Fruit fly (Drosophila melanogaster) whole organism, embryonic: Measurements from ENCODE around the gene TH1.

Experiments
- Antp ChIP-seq: fragments of 200-800 bp; sonication (Bioruptor generic); optimal IDR thresholded peaks from 3 replicates; lab custom pipeline; 2016; ENCODE audit warnings: missing biosample characterization, missing genetic modification characterization
- B-H1 ChIP-seq: fragments of 200-800 bp; sonication (Bioruptor generic); IDR thresholded peaks from 3 replicates; pipeline ENCODE4 v1.3.6; 2022; ENCODE audit warnings: missing biosample characterization, missing genetic modification characterization
- CG1024 ChIP-seq: fragments of 200-800 bp; sonication (Bioruptor generic); IDR thresholded peaks from 2 replicates; pipeline ENCODE4 v1.3.6; 2022; ENCODE audit warnings: missing biosample characterization, missing genetic modification characterization
- CG11560 ChIP-seq: fragments of 200-800 bp; sonication (Bioruptor generic); IDR thresholded peaks from 3 replicates; pipeline ENCODE4 v1.3.6; 2022; ENCODE audit warnings: missing biosample characterization, missing genetic modification characterization
- CG13775 ChIP-seq: fragments of 200-800 bp; sonication (Bioruptor generic); optimal IDR thresholded peaks from 3 replicates; lab custom pipeline; 2017; ENCODE audit warnings: missing biosample characterization, mild to moderate bottlenecking, missing genetic modification characterization
- CG14965 ChIP-seq: fragments of 200-800 bp; sonication (Bioruptor generic); optimal IDR thresholded peaks from 2 replicates; lab custom pipeline; 2016; ENCODE audit warnings: missing biosample characterization, missing genetic modification characterization, borderline replicate concordance
- CG1792 ChIP-seq: fragments of 200-800 bp; sonication (Bioruptor generic); optimal IDR thresholded peaks from 2 replicates; lab custom pipeline; 2016; ENCODE audit warnings: missing biosample characterization, missing genetic modification characterization
- CG2120 ChIP-seq: fragments of 200-800 bp; sonication (Bioruptor generic); optimal IDR thresholded peaks from 3 replicates; lab custom pipeline; 2016; ENCODE audit warnings: missing biosample characterization, missing genetic modification characterization
- CG3281 ChIP-seq: fragments of 200-800 bp; sonication (Bioruptor generic); optimal IDR thresholded peaks from 3 replicates; lab custom pipeline; 2017; ENCODE audit warnings: missing biosample characterization, mild to moderate bottlenecking, missing genetic modification characterization
- CG42726 ChIP-seq: fragments of 200-800 bp; sonication (Bioruptor generic); IDR thresholded peaks from 2 replicates; pipeline ENCODE4 v1.3.6; 2022; ENCODE audit warnings: missing biosample characterization, missing genetic modification characterization; ENCODE audit not compliant: partially characterized antibody
- CG4820 ChIP-seq: fragments of 200-800 bp; sonication (Bioruptor generic); optimal IDR thresholded peaks from 3 replicates; lab custom pipeline; 2016; ENCODE audit warnings: missing biosample characterization, missing genetic modification characterization
- CG5953 ChIP-seq: fragments of 200-800 bp; sonication (Bioruptor generic); IDR thresholded peaks from 2 replicates; pipeline ENCODE4 v1.3.6; 2022; ENCODE audit warnings: missing biosample characterization, missing genetic modification characterization
- CG6254 ChIP-seq: fragments of 200-800 bp; sonication (Bioruptor generic); optimal IDR thresholded peaks from 3 replicates; lab custom pipeline; 2017; ENCODE audit warnings: mild to moderate bottlenecking, missing biosample characterization, missing genetic modification reagents, missing genetic modification characterization
- CG6791 ChIP-seq: fragments of 200-800 bp; sonication (Bioruptor generic); IDR thresholded peaks from 3 replicates; pipeline ENCODE4 v1.3.6; 2022; ENCODE audit warnings: missing biosample characterization, missing genetic modification characterization; ENCODE audit not compliant: partially characterized antibody
- CG7556 ChIP-seq: fragments of 200-800 bp; sonication (Bioruptor generic); optimal IDR thresholded peaks from 2 replicates; lab custom pipeline; 2017; ENCODE audit warnings: missing biosample characterization, mild to moderate bottlenecking, missing genetic modification characterization
- CG7839 ChIP-seq: fragments of 200-800 bp; sonication (Bioruptor generic); optimal IDR thresholded peaks from 3 replicates; lab custom pipeline; 2018; ENCODE audit warnings: missing biosample characterization, mild to moderate bottlenecking, missing genetic modification characterization, moderate library complexity
- CG7928 ChIP-seq: fragments of 200-800 bp; sonication (Bioruptor generic); optimal IDR thresholded peaks from 2 replicates; lab custom pipeline; 2017; ENCODE audit warnings: missing biosample characterization, mild to moderate bottlenecking, missing genetic modification characterization
- CG7987 ChIP-seq: fragments of 200-800 bp; sonication (Bioruptor generic); optimal IDR thresholded peaks from 2 replicates; lab custom pipeline; 2018; ENCODE audit warnings: missing biosample characterization, mild to moderate bottlenecking, missing genetic modification characterization, moderate library complexity
- CHES-1-like ChIP-seq: fragments of 200-800 bp; sonication (Bioruptor generic); optimal IDR thresholded peaks from 2 replicates; lab custom pipeline; 2016; ENCODE audit warnings: missing biosample characterization, missing genetic modification characterization
- D19A ChIP-seq: fragments of 200-800 bp; optimal IDR thresholded peaks from 3 replicates; lab custom pipeline; 2019; ENCODE audit warnings: missing biosample characterization, mild to moderate bottlenecking, missing genetic modification characterization, moderate library complexity
- Dll ChIP-seq: fragments of 200-800 bp; sonication (Bioruptor generic); IDR thresholded peaks from 4 replicates; pipeline ENCODE4 v1.3.6; 2022; ENCODE audit warnings: missing biosample characterization, missing genetic modification characterization; ENCODE audit not compliant: partially characterized antibody
- E2f1 ChIP-seq: fragments of 200-800 bp; sonication (Bioruptor generic); IDR thresholded peaks from 2 replicates; pipeline ENCODE4 v1.3.6; 2022; ENCODE audit warnings: missing biosample characterization, missing genetic modification characterization
- Gug ChIP-seq: fragments of 200-800 bp; sonication (Bioruptor generic); IDR thresholded peaks from 4 replicates; pipeline ENCODE4 v1.3.6; 2022; ENCODE audit warnings: missing biosample characterization, missing genetic modification characterization
- HHEX ChIP-seq: fragments of 200-800 bp; sonication (Bioruptor generic); optimal IDR thresholded peaks from 3 replicates; lab custom pipeline; 2017; ENCODE audit warnings: missing biosample characterization, mild to moderate bottlenecking, missing genetic modification characterization, missing genetic modification reagents
- Hr51 ChIP-seq, 2 experiments: fragments of 200-800 bp; sonication (Bioruptor generic); optimal IDR thresholded peaks; 2 replicates in 1 of 2; 3 replicates in 1 of 2; lab custom pipeline; 2016 to 2018; ENCODE audit warnings: missing biosample characterization in 2 of 2, missing genetic modification characterization in 2 of 2, mild to moderate bottlenecking in 1 of 2, moderate library complexity in 1 of 2
- Hsf ChIP-seq: fragments of 200-800 bp; sonication (Bioruptor generic); optimal IDR thresholded peaks from 3 replicates; lab custom pipeline; 2016; ENCODE audit warnings: missing biosample characterization, missing genetic modification characterization
- NC2α ChIP-seq: fragments of 200-800 bp; sonication (Bioruptor generic); optimal IDR thresholded peaks from 2 replicates; lab custom pipeline; 2016; ENCODE audit warnings: missing biosample characterization, missing genetic modification characterization
- NC2β ChIP-seq: fragments of 200-800 bp; sonication (Bioruptor generic); optimal IDR thresholded peaks from 2 replicates; lab custom pipeline; 2016; ENCODE audit warnings: missing biosample characterization, missing genetic modification characterization
- Opbp ChIP-seq: fragments of 200-800 bp; sonication (Bioruptor generic); IDR thresholded peaks from 3 replicates; pipeline ENCODE4 v1.3.6; 2022; ENCODE audit warnings: missing biosample characterization, missing genetic modification characterization; ENCODE audit not compliant: partially characterized antibody
- Tbp ChIP-seq: fragments of >200 bp; optimal IDR thresholded peaks from 2 replicates; lab custom pipeline; 2018; ENCODE audit warnings: missing biosample characterization, missing genetic modification characterization
- Xrp1 ChIP-seq: fragments of 200-800 bp; sonication (Bioruptor generic); IDR thresholded peaks from 2 replicates; pipeline ENCODE4 v1.3.6; 2022; ENCODE audit warnings: missing biosample characterization, missing genetic modification characterization
- ab ChIP-seq: fragments of 200-800 bp; sonication (Bioruptor generic); optimal IDR thresholded peaks from 2 replicates; lab custom pipeline; 2016; ENCODE audit warnings: missing biosample characterization, missing genetic modification characterization
- amos ChIP-seq: fragments of 200-800 bp; sonication (Bioruptor generic); IDR thresholded peaks from 2 replicates; pipeline ENCODE4 v1.3.6; 2022; ENCODE audit warnings: missing biosample characterization, missing genetic modification characterization; ENCODE audit not compliant: partially characterized antibody
- cato ChIP-seq: fragments of 200-800 bp; sonication (Bioruptor generic); optimal IDR thresholded peaks from 2 replicates; lab custom pipeline; 2016; ENCODE audit warnings: missing biosample characterization, missing genetic modification characterization, borderline replicate concordance
- croc ChIP-seq: fragments of 200-800 bp; sonication (Bioruptor generic); conservative IDR thresholded peaks from 3 replicates; pipeline ENCODE4 v1.3.6; 2022; ENCODE audit warnings: missing biosample characterization, missing genetic modification characterization
- dati ChIP-seq: fragments of 200-800 bp; sonication (Bioruptor generic); IDR thresholded peaks from 2 replicates; pipeline ENCODE4 v1.3.6; 2022; ENCODE audit warnings: missing biosample characterization, missing genetic modification characterization
- grau ChIP-seq: fragments of 200-800 bp; optimal IDR thresholded peaks from 3 replicates; lab custom pipeline; 2019; ENCODE audit warnings: missing biosample characterization, mild to moderate bottlenecking, missing genetic modification characterization, moderate library complexity
- her ChIP-seq: fragments of 200-800 bp; sonication (Bioruptor generic); optimal IDR thresholded peaks from 2 replicates; lab custom pipeline; 2016; ENCODE audit warnings: missing biosample characterization, missing genetic modification characterization
- lola ChIP-seq, 3 experiments: fragments of >200 bp in 2 of 3; fragments of 200-800 bp in 1 of 3; sonication (Bioruptor generic) in 1 of 3; optimal IDR thresholded peaks; 2 replicates each; lab custom pipeline; 2017 to 2019; ENCODE audit warnings: missing biosample characterization in 3 of 3, missing genetic modification characterization in 3 of 3, mild to moderate bottlenecking in 1 of 3, moderate library complexity in 1 of 3
- nau ChIP-seq: fragments of 200-800 bp; sonication (Bioruptor generic); optimal IDR thresholded peaks from 3 replicates; lab custom pipeline; 2017; ENCODE audit warnings: missing biosample characterization, mild to moderate bottlenecking, missing genetic modification characterization, missing genetic modification reagents
- pb ChIP-seq: fragments of 200-800 bp; sonication (Bioruptor generic); optimal IDR thresholded peaks from 3 replicates; lab custom pipeline; 2016; ENCODE audit warnings: missing biosample characterization, missing genetic modification characterization
- ranshi ChIP-seq: fragments of 200-800 bp; sonication (Bioruptor generic); IDR thresholded peaks from 2 replicates; pipeline ENCODE4 v1.3.6; 2022; ENCODE audit warnings: missing biosample characterization, missing genetic modification characterization
- rib ChIP-seq: fragments of 200-800 bp; sonication (Bioruptor generic); IDR thresholded peaks from 2 replicates; pipeline ENCODE4 v1.3.6; 2022; ENCODE audit warnings: missing biosample characterization, missing genetic modification characterization
- seq ChIP-seq: fragments of 200-800 bp; sonication (Bioruptor generic); IDR thresholded peaks from 2 replicates; pipeline ENCODE4 v1.3.6; 2022; ENCODE audit warnings: missing biosample characterization, missing genetic modification characterization
- sima ChIP-seq: fragments of 200-800 bp; sonication (Bioruptor generic); optimal IDR thresholded peaks from 2 replicates; lab custom pipeline; 2016; ENCODE audit warnings: missing biosample characterization, missing genetic modification characterization
- stwl ChIP-seq: fragments of 200-800 bp; sonication (Bioruptor generic); optimal IDR thresholded peaks from 3 replicates; lab custom pipeline; 2018; ENCODE audit warnings: missing biosample characterization, mild to moderate bottlenecking, missing genetic modification characterization, moderate library complexity
- twi ChIP-seq: fragments of 200-800 bp; optimal IDR thresholded peaks from 2 replicates; lab custom pipeline; 2019; ENCODE audit warnings: missing biosample characterization, mild to moderate bottlenecking, missing genetic modification characterization, moderate library complexity
- unpg ChIP-seq: fragments of 200-800 bp; sonication (Bioruptor generic); optimal IDR thresholded peaks from 3 replicates; lab custom pipeline; 2018; ENCODE audit warnings: missing biosample characterization, mild to moderate bottlenecking, missing genetic modification characterization, moderate library complexity

Gene TH1

DNA sequence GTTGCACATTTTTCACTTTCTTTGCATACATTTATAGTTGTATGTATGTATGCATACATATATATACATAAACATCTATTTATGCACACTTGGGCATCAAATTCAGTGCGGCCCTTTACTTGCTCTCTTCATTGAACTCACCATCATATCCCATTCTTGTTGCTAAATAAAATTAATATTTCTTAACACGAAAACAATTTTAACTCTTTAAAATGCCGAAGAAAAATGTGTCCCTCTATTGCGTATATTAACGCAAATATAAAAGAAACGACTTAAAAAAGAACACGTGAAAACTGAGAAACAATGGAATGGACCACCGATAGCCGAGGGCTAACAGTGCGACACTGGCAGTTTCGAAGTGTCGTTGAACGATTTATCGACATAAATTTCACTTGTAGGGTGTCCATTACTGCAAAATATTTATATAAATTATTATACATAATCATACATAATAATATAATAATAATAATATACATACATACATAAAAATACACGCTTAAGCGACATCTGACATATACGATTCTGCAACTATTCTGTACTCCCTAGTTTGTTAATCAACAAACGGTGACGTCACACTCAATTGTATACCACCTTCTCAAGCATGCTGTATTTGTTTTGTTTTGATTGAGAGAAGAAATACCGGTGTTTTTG is 32.4 kb downstream of the TH1 start, which contains the start of the genes U2af50 and PIG-Q (continued):
- TF ChIP-seq Hr51 (GFP tag; optimal IDR thresholded peaks at IDR 0.05; lab: Kevin White, UChicago) (peak; percentile 45 to 94), dati (GFP tag; lab: Robert Waterston, UW) (peak; percentile 50; the same call in 1 of the 2 replicates), CG7928 (peak; percentile 68), Gug (no peak; the same call in 2 of the 4 replicates), ab (GFP tag; lab: Kevin White, UChicago) (peak; percentile 66), Antp (peak; percentile 72), ranshi (GFP tag; lab: Robert Waterston, UW) (peak; percentile 89), Tbp (GFP tag; lab: Kevin White, UChicago) (no peak), CHES-1-like (GFP tag; lab: Kevin White, UChicago) (peak; percentile 63), grau (peak; percentile 95), CG13775 (GFP tag; lab: Kevin White, UChicago) (peak; percentile 95), B-H1 (GFP tag; lab: Robert Waterston, UW) (peak; percentile 82; the same call in 2 of the 3 replicates), CG6254 (peak; percentile 86), CG1024 (peak; percentile 73; the same call in 1 of the 2 replicates), D19A (tag; lab: Kevin White, UChicago) (peak; percentile 87), amos (GFP tag; lab: Robert Waterston, UW) (peak; percentile 52; the same call in 1 of the 2 replicates), Dll (GFP tag; lab: Robert Waterston, UW) (no peak; the same call in 3 of the 4 replicates), CG2120 (GFP tag; lab: Kevin White, UChicago) (peak; percentile 79), CG42726 (GFP tag; lab: Robert Waterston, UW) (no peak), CG11560 (tag; lab: Robert Waterston, UW) (peak; percentile 73), cato (GFP tag; lab: Kevin White, UChicago) (peak; percentile 76), CG7839 (tag; lab: Kevin White, UChicago) (peak; percentile 96), CG7987 (peak; percentile 84), sima (GFP tag; lab: Kevin White, UChicago) (no peak), croc (peak; percentile 90), nau (GFP tag; lab: Kevin White, UChicago) (no peak), Opbp (0 out of 3 replicates have a peak, but pooled peaks have one; percentile 34), twi (tag; lab: Kevin White, UChicago) (peak; percentile 89), CG14965 (GFP tag; lab: Kevin White, UChicago) (no peak), Xrp1 (GFP tag; lab: Robert Waterston, UW) (peak; percentile 95), HHEX (peak; percentile 91), lola (GFP tag; optimal IDR thresholded peaks at IDR 0.05; lab: Kevin White, UChicago) (peak in 1 of 3 experiments; percentile 92), CG5953 (GFP tag; lab: Robert Waterston, UW) (peak; percentile 68), pb (no peak), E2f1 (GFP tag; lab: Robert Waterston, UW) (peak; percentile 92; the same call in 1 of the 2 replicates), stwl (tag; lab: Kevin White, UChicago) (peak; percentile 66), CG6791 (peak; percentile 26; the same call in 1 of the 3 replicates), NC2β (peak; percentile 36), CG3281 (GFP tag; lab: Kevin White, UChicago) (peak; percentile 92), CG4820 (GFP tag; lab: Kevin White, UChicago) (peak; percentile 86), unpg (GFP tag; lab: Kevin White, UChicago) (peak; percentile 95), Hsf (peak; percentile 75), rib (peak; percentile 70), CG1792 (GFP tag; lab: Kevin White, UChicago) (peak; percentile 2), NC2α (GFP tag; lab: Kevin White, UChicago) (no peak), CG7556 (GFP tag; lab: Kevin White, UChicago) (peak; percentile 90), seq (GFP tag; lab: Robert Waterston, UW) (peak; percentile 88; the same call in 1 of the 2 replicates), her (GFP tag; lab: Kevin White, UChicago) (no peak)
